Fruit fly (Drosophila melanogaster): ENCODE results near the gene tctn.

The tctn gene

DNA sequence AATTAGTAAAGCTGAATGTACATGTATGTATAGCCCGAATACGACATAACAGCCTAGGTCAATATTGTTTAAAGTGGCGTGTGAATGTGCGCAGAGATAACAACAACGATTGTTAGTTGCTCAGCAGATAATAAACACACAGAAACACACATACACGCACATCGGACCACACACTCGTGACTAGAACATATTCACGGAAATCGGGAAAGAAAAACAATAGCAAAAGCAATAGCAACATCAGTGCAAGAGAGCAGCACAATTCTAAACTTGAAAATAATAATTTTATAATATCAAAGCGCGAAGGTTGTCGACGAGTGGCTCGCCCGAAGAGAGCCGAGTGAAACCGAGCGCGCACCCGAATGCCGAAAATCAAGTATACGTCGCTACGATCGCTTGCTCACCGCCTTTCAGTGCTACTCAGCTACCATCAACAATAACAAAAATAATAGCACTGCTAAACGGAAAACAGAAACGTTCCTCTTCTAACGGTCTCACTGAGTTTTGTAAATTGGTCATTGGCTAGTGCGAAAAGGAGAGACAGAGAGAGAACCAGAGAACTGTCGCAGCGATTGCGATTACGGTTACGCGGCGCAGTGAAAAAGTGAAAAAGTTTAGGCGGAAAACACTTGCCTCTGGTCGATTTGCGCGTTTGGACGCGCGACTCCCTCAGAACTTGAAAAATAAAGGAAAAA, 47.4 kb downstream of the tctn start (continued):
- TF ChIP-seq tll (GFP tag; optimal IDR thresholded peaks at IDR 0.05) (no peak), Antp (GFP tag; optimal IDR thresholded peaks at IDR 0.05) (no peak), CG11723 (GFP tag; optimal IDR thresholded peaks at IDR 0.05) (no peak), exex (tag; optimal IDR thresholded peaks at IDR 0.05) (peak; percentile 88), CG1233 (GFP tag; optimal IDR thresholded peaks at IDR 0.05) (peak; percentile 2), chinmo (GFP tag; IDR thresholded peaks at IDR 0.05; ENCODE audit: partially characterized antibody) (peak; percentile 96; the same call in 3 of the 4 replicates), CG13296 (GFP tag; optimal IDR thresholded peaks at IDR 0.05) (peak; percentile 53), Pdp1 (GFP tag; optimal IDR thresholded peaks at IDR 0.05) (peak in 1 of 2 experiments; percentile 70), MTF-1 (GFP tag; optimal IDR thresholded peaks at IDR 0.05; ENCODE audit: borderline replicate concordance) (no peak), Mrtf (GFP tag; IDR thresholded peaks at IDR 0.05) (no peak), lov (optimal IDR thresholded peaks at IDR 0.05) (no peak), lov (GFP tag; IDR thresholded peaks at IDR 0.05) (no peak), CG9609 (GFP tag; optimal IDR thresholded peaks at IDR 0.05) (no peak), Eip74EF (GFP tag; optimal IDR thresholded peaks at IDR 0.05) (peak in 1 of 2 experiments; percentile 88), sc (optimal IDR thresholded peaks at IDR 0.05) (no peak), sc (GFP tag; optimal IDR thresholded peaks at IDR 0.05) (no peak), eve (GFP tag; optimal IDR thresholded peaks at IDR 0.05) (peak in 1 of 2 experiments; percentile 88), mam (GFP tag; optimal IDR thresholded peaks at IDR 0.05) (no peak), caup (GFP tag; optimal IDR thresholded peaks at IDR 0.05; ENCODE audit: severe bottlenecking) (peak; percentile 55), sob (GFP tag; IDR thresholded peaks at IDR 0.05) (0 out of 2 replicates have a peak, but pooled peaks have one; percentile 5)

DNA sequence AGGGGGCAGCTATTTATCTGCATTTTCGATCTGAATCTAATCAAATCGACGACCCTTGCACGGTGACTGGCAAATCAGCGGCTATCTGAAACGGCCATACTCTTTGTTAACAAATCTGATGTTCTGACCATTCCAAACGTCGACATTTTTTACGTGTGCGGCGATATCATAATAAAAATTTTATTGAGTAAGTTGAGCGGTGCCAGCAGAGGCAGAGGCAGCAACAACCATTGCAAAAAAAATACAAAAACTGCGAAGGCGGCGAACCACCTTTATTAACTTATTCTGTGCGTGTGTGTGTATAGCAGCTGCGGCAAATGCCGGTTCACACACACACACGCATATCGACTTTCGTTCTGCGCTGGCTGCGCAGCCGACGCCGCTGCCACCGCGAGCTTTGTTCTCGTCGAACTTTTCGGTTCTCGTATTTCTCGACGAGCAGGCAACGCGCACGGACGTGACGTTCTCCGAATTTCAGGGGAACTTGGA, 48.2 kb downstream of the tctn start, which contains the start of gene Kr-h1:
Gene Kr-h1, plus strand, starts transcription at position 447 of the 489 bp plus-strand sequence.
- no peak for TF ChIP-seq pfk (GFP tag; optimal IDR thresholded peaks at IDR 0.05)
- TF ChIP-seq z (GFP tag; IDR thresholded peaks at IDR 0.05): no peak
- TF ChIP-seq Usf (GFP tag; optimal IDR thresholded peaks at IDR 0.05): no peak
- no peak for TF ChIP-seq ERR (GFP tag; optimal IDR thresholded peaks at IDR 0.05)
- TF ChIP-seq chm (GFP tag; IDR thresholded peaks at IDR 0.05): 0 out of 2 replicates have a peak, but pooled peaks have one; percentile 44
- TF ChIP-seq Nf-YA (GFP tag; IDR thresholded peaks at IDR 0.05): no peak
- TF ChIP-seq sna (GFP tag; IDR thresholded peaks at IDR 0.05; ENCODE audit: partially characterized antibody): no peak
- no peak for TF ChIP-seq CG11723 (GFP tag; optimal IDR thresholded peaks at IDR 0.05)
- TF ChIP-seq Tbp (GFP tag; optimal IDR thresholded peaks at IDR 0.05): no peak
- peak; percentile 46 for TF ChIP-seq grn (GFP tag; optimal IDR thresholded peaks at IDR 0.05)
- no peak for TF ChIP-seq CG6654 (GFP tag; optimal IDR thresholded peaks at IDR 0.05)
- no peak for TF ChIP-seq Antp (GFP tag; optimal IDR thresholded peaks at IDR 0.05)
- TF ChIP-seq CG11247 (GFP tag; IDR thresholded peaks at IDR 0.05): no peak
- TF ChIP-seq kah (GFP tag; optimal IDR thresholded peaks at IDR 0.05): no peak
- no peak for TF ChIP-seq sqz (GFP tag; optimal IDR thresholded peaks at IDR 0.05)
- 0 out of 2 replicates have a peak, but pooled peaks have one; percentile 12 for TF ChIP-seq Scr (GFP tag; IDR thresholded peaks at IDR 0.05; ENCODE audit: partially characterized antibody)
- TF ChIP-seq CG17612 (GFP tag; IDR thresholded peaks at IDR 0.05): no peak
- TF ChIP-seq Jarid2 (GFP tag; optimal IDR thresholded peaks at IDR 0.05): peak; percentile 33
- TF ChIP-seq CG4424 (GFP tag; optimal IDR thresholded peaks at IDR 0.05): no peak
- peak; percentile 14 for TF ChIP-seq scrt (GFP tag; optimal IDR thresholded peaks at IDR 0.05)
- peak; percentile 67 for TF ChIP-seq cg (GFP tag; optimal IDR thresholded peaks at IDR 0.05)
- no peak for TF ChIP-seq schlank (tag; optimal IDR thresholded peaks at IDR 0.05)
- peak; percentile 44 for TF ChIP-seq ftz-f1 (GFP tag; optimal IDR thresholded peaks at IDR 0.05)
- no peak for TF ChIP-seq lilli (GFP tag; optimal IDR thresholded peaks at IDR 0.05)
- TF ChIP-seq amos (GFP tag; IDR thresholded peaks at IDR 0.05; ENCODE audit: partially characterized antibody): peak; percentile 27; the same call in 1 of the 2 replicates
- TF ChIP-seq pnt (GFP tag; optimal IDR thresholded peaks at IDR 0.05): no peak
- no peak for TF ChIP-seq hbn (GFP tag; IDR thresholded peaks at IDR 0.05; ENCODE audit: partially characterized antibody)
- peak; percentile 68 for TF ChIP-seq exex (tag; optimal IDR thresholded peaks at IDR 0.05)
- no peak for TF ChIP-seq CG8089 (GFP tag; optimal IDR thresholded peaks at IDR 0.05)
- TF ChIP-seq Abd-B (GFP tag; optimal IDR thresholded peaks at IDR 0.05): no peak
- TF ChIP-seq CG4707 (GFP tag; optimal IDR thresholded peaks at IDR 0.05): no peak

Measured in whole organism, embryonic.